Worm (Caenorhabditis elegans) whole organism, L2 larva: Measurements from ENCODE around the gene nhr-204.
A peak's percentile ranks its signal among the peaks of the same experiment; 100 is the strongest.
"Not testable (repeated sequence)": the region's sequence is repeated elsewhere in the genome, so short reads cannot be mapped to it uniquely, and the experiment has no call there.

Source experiments
- ZK546.5 ChIP-seq: sonication (generic microtip); optimal IDR thresholded peaks from 2 replicates; lab custom pipeline; 2017; ENCODE audit warnings: missing biosample characterization, missing genetic modification characterization
- alr-1 ChIP-seq: fragments of 150-350 bp; optimal IDR thresholded peaks from 2 replicates; lab custom pipeline; 2014; ENCODE audit warnings: missing biosample characterization, missing genetic modification characterization
- aly-2 ChIP-seq: fragments of 150-350 bp; optimal IDR thresholded peaks from 2 replicates; lab custom pipeline; 2014; ENCODE audit warnings: missing biosample characterization, missing genetic modification characterization
- ama-1 ChIP-seq: fragments of 150-350 bp; optimal IDR thresholded peaks from 2 replicates; lab custom pipeline; 2018; ENCODE audit warnings: inconsistent platforms
- blmp-1 ChIP-seq: sonication (generic microtip); optimal IDR thresholded peaks from 2 replicates; lab custom pipeline; 2017; ENCODE audit warnings: missing genetic modification characterization, mild to moderate bottlenecking, missing compliant biosample characterization, antibody characterized with exemption, moderate library complexity; ENCODE audit not compliant: insufficient read depth
- ceh-16 ChIP-seq: fragments of 150-350 bp; optimal IDR thresholded peaks from 2 replicates; lab custom pipeline; 2014; ENCODE audit warnings: missing biosample characterization, missing genetic modification characterization
- crh-2 ChIP-seq: sonication (generic microtip); optimal IDR thresholded peaks from 2 replicates; lab custom pipeline; 2017; ENCODE audit warnings: missing biosample characterization, missing genetic modification characterization
- elt-1 ChIP-seq: fragments of 150-350 bp; optimal IDR thresholded peaks from 2 replicates; lab custom pipeline; 2014; ENCODE audit warnings: missing biosample characterization, missing genetic modification characterization
- fos-1 ChIP-seq: fragments of 150-350 bp; optimal IDR thresholded peaks from 2 replicates; lab custom pipeline; 2014; ENCODE audit warnings: missing biosample characterization, missing genetic modification characterization
- gmeb-1 ChIP-seq: fragments of 150-350 bp; optimal IDR thresholded peaks from 2 replicates; lab custom pipeline; 2014; ENCODE audit warnings: missing biosample characterization, missing genetic modification characterization
- lin-11 ChIP-seq: fragments of 150-350 bp; sonication (generic microtip); optimal IDR thresholded peaks from 2 replicates; lab custom pipeline; 2014; ENCODE audit warnings: missing biosample characterization, missing genetic modification characterization, inconsistent platforms, mixed read lengths
- lin-39 ChIP-seq: fragments of 150-350 bp; optimal IDR thresholded peaks from 2 replicates; lab custom pipeline; 2014; ENCODE audit warnings: missing biosample characterization, missing genetic modification reagents, missing genetic modification characterization
- lsy-2 ChIP-seq, 2 experiments: fragments of 150-350 bp in 1 of 2; sonication (generic microtip) in 1 of 2; optimal IDR thresholded peaks; 2 replicates each; lab custom pipeline; 2014 to 2017; ENCODE audit warnings: missing biosample characterization in 2 of 2, missing genetic modification characterization in 2 of 2
- mab-5 ChIP-seq: fragments of 150-350 bp; optimal IDR thresholded peaks from 2 replicates; lab custom pipeline; 2014; ENCODE audit warnings: missing biosample characterization, missing genetic modification characterization
- mbf-1 ChIP-seq: sonication (generic microtip); optimal IDR thresholded peaks from 2 replicates; lab custom pipeline; 2017; ENCODE audit warnings: missing biosample characterization, missing genetic modification characterization
- nhr-10 ChIP-seq: sonication (generic microtip); optimal IDR thresholded peaks from 2 replicates; lab custom pipeline; 2017; ENCODE audit warnings: missing biosample characterization, missing genetic modification characterization
- nhr-11 ChIP-seq: fragments of 150-350 bp; optimal IDR thresholded peaks from 2 replicates; lab custom pipeline; 2014; ENCODE audit warnings: missing biosample characterization, missing genetic modification characterization
- nhr-129 ChIP-seq: fragments of 150-350 bp; optimal IDR thresholded peaks from 2 replicates; lab custom pipeline; 2014; ENCODE audit warnings: missing biosample characterization, missing genetic modification characterization
- nhr-21 ChIP-seq: fragments of 150-350 bp; optimal IDR thresholded peaks from 2 replicates; lab custom pipeline; 2014; ENCODE audit warnings: missing biosample characterization, missing genetic modification characterization
- nhr-23 ChIP-seq: fragments of 150-350 bp; optimal IDR thresholded peaks from 2 replicates; lab custom pipeline; 2014; ENCODE audit warnings: missing biosample characterization, missing genetic modification reagents, missing genetic modification characterization
- nhr-237 ChIP-seq: fragments of 150-350 bp; optimal IDR thresholded peaks from 2 replicates; lab custom pipeline; 2014; ENCODE audit warnings: missing biosample characterization, missing genetic modification characterization
- nhr-25 ChIP-seq: fragments of 150-350 bp; sonication (generic microtip); optimal IDR thresholded peaks from 3 replicates; lab custom pipeline; 2014; ENCODE audit warnings: missing biosample characterization, missing genetic modification characterization
- nhr-77 ChIP-seq: fragments of 150-350 bp; optimal IDR thresholded peaks from 2 replicates; lab custom pipeline; 2014; ENCODE audit warnings: missing biosample characterization, missing genetic modification characterization
- peb-1 ChIP-seq: fragments of 150-350 bp; optimal IDR thresholded peaks from 2 replicates; lab custom pipeline; 2014; ENCODE audit warnings: missing biosample characterization, missing genetic modification characterization
- skn-1 ChIP-seq: sonication (generic microtip); optimal IDR thresholded peaks from 2 replicates; lab custom pipeline; 2017; ENCODE audit warnings: missing biosample characterization, missing genetic modification characterization
- sma-3 ChIP-seq: sonication (generic microtip); optimal IDR thresholded peaks from 2 replicates; lab custom pipeline; 2016; ENCODE audit warnings: missing genetic modification reagents, missing genetic modification characterization, missing compliant biosample characterization
- sma-9 ChIP-seq, 2 experiments: fragments of 150-350 bp in 1 of 2; sonication (generic microtip) in 1 of 2; optimal IDR thresholded peaks; 2 replicates each; lab custom pipeline; 2014 to 2016; ENCODE audit warnings: missing genetic modification characterization in 2 of 2, mild to moderate bottlenecking in 1 of 2, missing biosample characterization in 1 of 2, missing compliant biosample characterization in 1 of 2, missing genetic modification reagents in 1 of 2, moderate library complexity in 1 of 2
- snpc-4 ChIP-seq: fragments of 150-350 bp; optimal IDR thresholded peaks from 2 replicates; lab custom pipeline; 2014; ENCODE audit warnings: missing biosample characterization, missing genetic modification characterization
- unc-55 ChIP-seq: fragments of 150-350 bp; sonication (generic microtip); optimal IDR thresholded peaks from 3 replicates; lab custom pipeline; 2014; ENCODE audit warnings: missing biosample characterization, missing genetic modification reagents, missing genetic modification characterization
- unc-62 ChIP-seq: fragments of 150-350 bp; optimal IDR thresholded peaks from 2 replicates; lab custom pipeline; 2014; ENCODE audit warnings: missing biosample characterization, missing genetic modification reagents, missing genetic modification characterization
- ztf-1 ChIP-seq: fragments of 200-800 bp; sonication (Bioruptor generic); conservative IDR thresholded peaks from 2 replicates; pipeline ENCODE4 v1.3.6; 2022; ENCODE audit warnings: missing genetic modification characterization, missing compliant biosample characterization

nhr-204 gene

DNA sequence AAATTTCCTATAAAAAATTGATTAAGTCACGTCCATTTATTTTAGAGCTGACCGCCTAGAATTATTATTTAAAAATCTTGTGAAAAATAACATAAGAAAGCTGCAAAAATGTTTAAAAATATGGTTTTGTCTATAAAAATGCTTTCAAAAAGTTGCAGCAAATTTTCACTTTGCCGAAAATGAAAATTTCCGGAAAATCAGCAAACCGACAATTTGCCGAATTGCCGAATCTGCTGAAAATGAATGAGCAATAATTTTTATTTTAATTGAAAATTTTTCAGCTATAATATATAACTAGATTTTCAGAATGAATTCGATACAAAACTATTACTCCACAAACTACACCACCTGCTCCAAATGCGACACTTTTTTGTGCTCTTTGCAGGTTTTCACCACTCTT lies 41.8 kb downstream of the nhr-204 start, which contains the start of gene srh-78:
TSS of gene srh-78 (plus strand) at position 301 of the 400 bp plus-strand sequence.
- TF ChIP-seq nhr-21 (tag; lab: Kevin White, UChicago): no peak
- TF ChIP-seq nhr-237 (tag; lab: Kevin White, UChicago): no peak
- no peak for TF ChIP-seq snpc-4
- TF ChIP-seq nhr-129 (tag; lab: Kevin White, UChicago): no peak
- TF ChIP-seq alr-1 (tag; lab: Kevin White, UChicago): no peak
- TF ChIP-seq sma-3 (GFP tag; lab: Kevin White, UChicago): no peak
- no peak for TF ChIP-seq skn-1 (tag; lab: Kevin White, UChicago)
- no peak for TF ChIP-seq lin-11 (tag; lab: Kevin White, UChicago)
- no peak for TF ChIP-seq mbf-1
- TF ChIP-seq ceh-16 (tag; lab: Kevin White, UChicago): no peak
- no peak for TF ChIP-seq mab-5 (tag; lab: Kevin White, UChicago)
- TF ChIP-seq elt-1 (tag; lab: Kevin White, UChicago): no peak
- no peak for TF ChIP-seq ztf-1
- no peak for TF ChIP-seq ZK546.5 (tag; lab: Kevin White, UChicago)
- no peak for TF ChIP-seq nhr-23 (tag; lab: Kevin White, UChicago)

DNA sequence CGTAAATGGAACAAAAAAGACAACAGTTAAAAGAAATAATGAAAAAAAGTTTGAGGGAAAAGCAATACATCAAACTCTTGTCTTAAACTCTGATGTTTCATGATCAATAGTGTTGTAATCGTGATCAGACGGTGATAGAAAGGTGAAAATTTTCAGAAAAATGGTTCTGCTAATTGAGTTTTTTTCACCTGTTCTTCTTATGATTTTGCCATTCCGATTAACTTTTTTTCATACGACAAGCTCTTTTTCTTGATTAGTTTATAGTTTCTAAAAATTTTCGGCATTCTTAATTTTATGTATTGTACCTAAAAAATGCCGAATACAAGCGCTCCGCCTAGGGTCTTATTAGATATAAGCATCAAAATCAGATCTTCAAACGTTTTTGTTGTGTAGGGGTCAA lies 42.9 kb downstream of the nhr-204 start:
- TF ChIP-seq aly-2 (no peak), nhr-237 (tag; lab: Kevin White, UChicago) (no peak), nhr-25 (tag; lab: Kevin White, UChicago) (no peak), nhr-11 (tag; lab: Kevin White, UChicago) (no peak), unc-62 (GFP tag; lab: Kevin White, UChicago) (no peak), ama-1 (no peak), alr-1 (tag; lab: Kevin White, UChicago) (no peak), lin-11 (tag; lab: Kevin White, UChicago) (no peak), peb-1 (tag; lab: Kevin White, UChicago) (no peak), nhr-21 (tag; lab: Kevin White, UChicago) (no peak), fos-1 (tag; lab: Kevin White, UChicago) (no peak), sma-9 (GFP tag; optimal IDR thresholded peaks at IDR 0.05; lab: Kevin White, UChicago) (no peak), sma-9 (tag; optimal IDR thresholded peaks at IDR 0.05; lab: Kevin White, UChicago) (no peak), nhr-10 (tag; lab: Kevin White, UChicago) (no peak), skn-1 (tag; lab: Kevin White, UChicago) (no peak), nhr-77 (no peak)

DNA sequence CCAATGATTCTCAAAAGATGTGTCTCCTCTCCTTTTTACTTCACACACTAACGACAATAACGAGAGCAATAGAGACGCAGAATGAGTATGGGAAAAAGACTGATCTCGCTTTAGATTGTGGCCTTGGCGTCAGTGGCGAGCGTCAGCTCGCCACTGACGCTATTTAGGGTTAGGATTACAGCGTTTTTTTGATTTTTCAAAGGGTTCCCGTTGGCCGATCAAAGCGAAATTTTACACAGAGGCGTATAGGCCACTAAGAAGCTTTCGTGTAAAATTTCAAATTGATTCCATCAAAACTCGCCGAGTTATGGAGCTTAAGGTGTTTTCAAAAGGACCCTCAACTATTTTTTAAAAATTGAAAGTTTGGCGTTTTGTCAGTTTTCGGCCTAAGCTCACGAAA lies 45.9 kb downstream of the nhr-204 start, which contains the start of gene DC2.5:
TSS of gene DC2.5 (minus strand) at position 101 of the 400 bp plus-strand sequence.
- TF ChIP-seq blmp-1 (tag; lab: Kevin White, UChicago); unc-55 (GFP tag; lab: Kevin White, UChicago); nhr-77: not testable (repeated sequence)

DNA sequence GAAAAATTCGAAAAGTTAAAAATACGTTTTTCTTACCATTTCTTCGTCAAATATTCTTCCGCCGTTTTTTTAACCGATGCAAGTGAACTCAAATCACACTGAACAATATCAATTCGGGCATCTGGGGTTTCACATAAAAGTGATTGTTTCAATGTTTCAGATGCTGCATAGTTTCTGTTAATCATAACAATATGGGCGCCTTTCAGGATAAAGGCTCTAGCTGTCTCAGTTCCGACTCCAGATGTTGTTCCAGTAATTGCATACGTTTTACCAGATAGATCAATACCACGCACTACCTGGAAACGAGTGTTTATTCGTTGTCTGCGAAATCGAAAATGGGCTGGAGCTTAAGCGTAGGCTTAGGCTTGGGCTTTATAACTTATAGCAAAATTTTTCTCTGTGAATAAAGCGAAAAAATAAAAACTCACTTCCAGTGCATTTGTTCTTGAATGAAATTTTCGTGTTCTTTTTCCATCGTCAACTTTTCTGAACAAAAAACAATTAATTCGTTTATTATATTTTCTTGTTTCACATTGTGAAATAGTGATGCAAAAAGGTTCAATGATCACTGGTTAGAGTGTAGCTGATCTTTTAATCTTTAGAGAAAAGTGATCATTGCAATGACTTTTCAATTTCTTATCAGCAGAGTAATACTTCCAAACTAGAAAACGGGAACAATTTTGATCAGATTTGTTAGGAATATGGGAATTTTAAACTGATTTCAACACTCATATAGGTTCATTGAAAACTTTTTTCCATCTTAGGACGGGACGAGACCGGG lies 47.1 kb downstream of the nhr-204 start:
- TF ChIP-seq ztf-1 (no peak), gmeb-1 (tag; lab: Kevin White, UChicago) (peak; percentile 26), nhr-129 (tag; lab: Kevin White, UChicago) (peak; percentile 79), lin-39 (no peak), crh-2 (tag; lab: Kevin White, UChicago) (peak; percentile 8), fos-1 (tag; lab: Kevin White, UChicago) (peak; percentile 36), sma-9 (GFP tag; optimal IDR thresholded peaks at IDR 0.05; lab: Kevin White, UChicago) (peak; percentile 66), sma-9 (tag; optimal IDR thresholded peaks at IDR 0.05; lab: Kevin White, UChicago) (no peak), lsy-2 (tag; optimal IDR thresholded peaks at IDR 0.05; lab: Kevin White, UChicago) (peak in 1 of 2 experiments; percentile 13)
- TF ChIP-seq, all 48 proteins: peak for 6

DNA sequence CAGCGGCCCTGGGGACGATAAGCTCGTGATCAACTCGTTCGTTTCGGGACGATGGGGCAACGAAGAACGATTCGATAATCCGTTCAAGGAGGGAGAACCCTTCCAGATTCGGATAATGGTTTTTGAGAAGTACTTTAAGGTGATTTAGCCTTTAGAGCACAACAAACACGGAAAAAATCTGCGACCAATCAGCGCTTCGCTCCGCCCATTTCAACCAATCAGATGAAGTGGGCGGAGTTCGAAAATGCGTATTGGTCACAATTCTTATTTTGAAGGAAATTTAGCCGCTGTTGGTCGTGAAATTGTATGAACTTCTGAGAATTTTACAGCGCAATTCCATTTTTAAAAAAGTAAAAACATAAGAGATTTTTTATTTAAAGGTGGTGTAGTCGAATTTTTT lies 51.8 kb downstream of the nhr-204 start:
- no peak for TF ChIP-seq mbf-1
